Fruit fly (Drosophila melanogaster) whole organism, embryonic: ENCODE results near the gene gammaCOP.

Source experiments
- ATbp ChIP-seq: fragments of 200-800 bp; sonication (Bioruptor generic); optimal IDR thresholded peaks from 2 replicates; lab custom pipeline; 2017; ENCODE audit warnings: missing biosample characterization, mild to moderate bottlenecking, missing genetic modification characterization, missing genetic modification reagents
- Asciz ChIP-seq: fragments of 200-800 bp; sonication (Bioruptor generic); optimal IDR thresholded peaks from 2 replicates; lab custom pipeline; 2017; ENCODE audit warnings: missing biosample characterization, mild to moderate bottlenecking, missing genetic modification characterization, missing genetic modification reagents
- Atf6 ChIP-seq: fragments of 200-800 bp; sonication (Bioruptor generic); IDR thresholded peaks from 2 replicates; pipeline ENCODE4 v1.3.6; 2022; ENCODE audit warnings: missing biosample characterization, missing genetic modification characterization
- Bdp1 ChIP-seq: fragments of 200-800 bp; sonication (Bioruptor generic); optimal IDR thresholded peaks from 3 replicates; lab custom pipeline; 2016; ENCODE audit warnings: missing biosample characterization, missing genetic modification characterization
- CG10209 ChIP-seq: fragments of 200-800 bp; sonication (Bioruptor generic); optimal IDR thresholded peaks from 3 replicates; lab custom pipeline; 2017; ENCODE audit warnings: missing biosample characterization, mild to moderate bottlenecking, missing genetic modification characterization, missing genetic modification reagents
- CG10366 ChIP-seq: fragments of 200-800 bp; sonication (Bioruptor generic); IDR thresholded peaks from 2 replicates; pipeline ENCODE4 v1.3.6; 2022; ENCODE audit warnings: missing biosample characterization, missing genetic modification characterization
- CG11723 ChIP-seq: fragments of 200-800 bp; sonication (Bioruptor generic); optimal IDR thresholded peaks from 2 replicates; lab custom pipeline; 2017; ENCODE audit warnings: missing biosample characterization, mild to moderate bottlenecking, missing genetic modification characterization
- CG13123 ChIP-seq: fragments of 200-800 bp; sonication (Bioruptor generic); optimal IDR thresholded peaks from 2 replicates; lab custom pipeline; 2016; ENCODE audit warnings: missing biosample characterization, missing genetic modification characterization
- CG13775 ChIP-seq: fragments of 200-800 bp; sonication (Bioruptor generic); optimal IDR thresholded peaks from 3 replicates; lab custom pipeline; 2017; ENCODE audit warnings: missing biosample characterization, mild to moderate bottlenecking, missing genetic modification characterization
- CG18619 ChIP-seq: fragments of 200-800 bp; sonication (Bioruptor generic); optimal IDR thresholded peaks from 3 replicates; lab custom pipeline; 2017; ENCODE audit warnings: missing biosample characterization, mild to moderate bottlenecking, missing genetic modification characterization
- CG30403 ChIP-seq: fragments of 200-800 bp; sonication (Bioruptor generic); optimal IDR thresholded peaks from 3 replicates; lab custom pipeline; 2016; ENCODE audit warnings: missing biosample characterization, missing genetic modification characterization
- CG31224 ChIP-seq: fragments of 200-800 bp; sonication (Bioruptor generic); IDR thresholded peaks from 2 replicates; pipeline ENCODE4 v1.3.6; 2022; ENCODE audit warnings: missing biosample characterization, missing genetic modification characterization
- CG3838 ChIP-seq: fragments of 200-800 bp; sonication (Bioruptor generic); optimal IDR thresholded peaks from 3 replicates; lab custom pipeline; 2016; ENCODE audit warnings: missing biosample characterization, missing genetic modification characterization
- CG3995 ChIP-seq: fragments of 200-800 bp; sonication (Bioruptor generic); optimal IDR thresholded peaks from 3 replicates; lab custom pipeline; 2016; ENCODE audit warnings: missing biosample characterization, missing genetic modification characterization
- CG4282 ChIP-seq: fragments of 200-800 bp; sonication (Bioruptor generic); optimal IDR thresholded peaks from 2 replicates; lab custom pipeline; 2016; ENCODE audit warnings: missing biosample characterization, missing genetic modification characterization
- CG6791 ChIP-seq: fragments of 200-800 bp; sonication (Bioruptor generic); IDR thresholded peaks from 3 replicates; pipeline ENCODE4 v1.3.6; 2022; ENCODE audit warnings: missing biosample characterization, missing genetic modification characterization; ENCODE audit not compliant: partially characterized antibody
- D ChIP-seq, 2 experiments: fragments of 200-800 bp in 1 of 2; fragments of >200 bp in 1 of 2; sonication (Bioruptor generic) in 1 of 2; optimal IDR thresholded peaks; 2 replicates in 1 of 2; 3 replicates in 1 of 2; lab custom pipeline; 2017; ENCODE audit warnings: mild to moderate bottlenecking in 1 of 2, missing biosample characterization in 1 of 2, missing genetic modification characterization in 1 of 2, missing genetic modification reagents in 1 of 2
- D19A ChIP-seq: fragments of 200-800 bp; optimal IDR thresholded peaks from 3 replicates; lab custom pipeline; 2019; ENCODE audit warnings: missing biosample characterization, mild to moderate bottlenecking, missing genetic modification characterization, moderate library complexity
- Dad ChIP-seq: fragments of 200-800 bp; sonication (Bioruptor generic); optimal IDR thresholded peaks from 3 replicates; lab custom pipeline; 2016; ENCODE audit warnings: missing biosample characterization, missing genetic modification characterization
- Dbx ChIP-seq: fragments of 200-800 bp; sonication (Bioruptor generic); IDR thresholded peaks from 3 replicates; pipeline ENCODE4 v1.3.6; 2022; ENCODE audit warnings: missing biosample characterization, missing genetic modification characterization
- H2.0 ChIP-seq: fragments of 200-800 bp; sonication (Bioruptor generic); IDR thresholded peaks from 2 replicates; pipeline ENCODE4 v1.3.6; 2022; ENCODE audit warnings: missing biosample characterization, missing genetic modification characterization
- Hr39 ChIP-seq: fragments of >200 bp; optimal IDR thresholded peaks from 2 replicates; lab custom pipeline; 2017
- Lhr ChIP-seq: fragments of 200-800 bp; sonication (Bioruptor generic); optimal IDR thresholded peaks from 3 replicates; lab custom pipeline; 2017; ENCODE audit warnings: mild to moderate bottlenecking, missing biosample characterization, missing genetic modification reagents, missing genetic modification characterization
- NK7.1 ChIP-seq: fragments of 200-800 bp; sonication (Bioruptor generic); optimal IDR thresholded peaks from 3 replicates; lab custom pipeline; 2016; ENCODE audit warnings: missing biosample characterization, missing genetic modification characterization
- Rx ChIP-seq: fragments of 200-800 bp; sonication (Bioruptor generic); IDR thresholded peaks from 2 replicates; pipeline ENCODE4 v1.3.6; 2022; ENCODE audit warnings: missing biosample characterization, missing genetic modification characterization
- Sox102F ChIP-seq: fragments of 200-800 bp; sonication (Bioruptor generic); optimal IDR thresholded peaks from 2 replicates; lab custom pipeline; 2018; ENCODE audit warnings: missing biosample characterization, mild to moderate bottlenecking, missing genetic modification characterization, moderate library complexity
- amos ChIP-seq: fragments of 200-800 bp; sonication (Bioruptor generic); IDR thresholded peaks from 2 replicates; pipeline ENCODE4 v1.3.6; 2022; ENCODE audit warnings: missing biosample characterization, missing genetic modification characterization; ENCODE audit not compliant: partially characterized antibody
- bab2 ChIP-seq: fragments of 200-800 bp; sonication (Bioruptor generic); optimal IDR thresholded peaks from 2 replicates; lab custom pipeline; 2016; ENCODE audit warnings: missing biosample characterization, missing genetic modification characterization
- cad ChIP-seq: fragments of >200 bp; optimal IDR thresholded peaks from 2 replicates; lab custom pipeline; 2017; ENCODE audit warnings: missing biosample characterization, missing genetic modification characterization
- chif ChIP-seq, 2 experiments: fragments of 200-800 bp; sonication (Bioruptor generic); optimal IDR thresholded peaks; 3 replicates each; lab custom pipeline; 2016; ENCODE audit warnings: missing biosample characterization in 2 of 2, missing genetic modification characterization in 2 of 2
- croc ChIP-seq: fragments of 200-800 bp; sonication (Bioruptor generic); conservative IDR thresholded peaks from 3 replicates; pipeline ENCODE4 v1.3.6; 2022; ENCODE audit warnings: missing biosample characterization, missing genetic modification characterization
- dmrt99B ChIP-seq: fragments of 200-800 bp; sonication (Bioruptor generic); optimal IDR thresholded peaks from 2 replicates; lab custom pipeline; 2018; ENCODE audit warnings: missing biosample characterization, mild to moderate bottlenecking, missing genetic modification characterization, moderate library complexity
- dpn ChIP-seq, 2 experiments: fragments of 200-800 bp; sonication (Bioruptor generic); optimal IDR thresholded peaks; 3 replicates each; lab custom pipeline; 2016; ENCODE audit warnings: missing biosample characterization in 2 of 2, missing genetic modification characterization in 2 of 2
- emc ChIP-seq: fragments of 200-800 bp; sonication (Bioruptor generic); optimal IDR thresholded peaks from 2 replicates; lab custom pipeline; 2016; ENCODE audit warnings: missing biosample characterization, missing genetic modification characterization
- ems ChIP-seq: fragments of 200-800 bp; sonication (Bioruptor generic); optimal IDR thresholded peaks from 3 replicates; lab custom pipeline; 2016; ENCODE audit warnings: missing biosample characterization, missing genetic modification characterization
- eyg ChIP-seq: fragments of 200-800 bp; sonication (Bioruptor generic); optimal IDR thresholded peaks from 3 replicates; lab custom pipeline; 2016; ENCODE audit warnings: missing biosample characterization, missing genetic modification characterization
- ftz-f1 ChIP-seq: fragments of 200-800 bp; sonication (Bioruptor generic); optimal IDR thresholded peaks from 2 replicates; lab custom pipeline; 2016; ENCODE audit warnings: missing biosample characterization, missing genetic modification characterization
- hkb ChIP-seq, 2 experiments: fragments of 200-800 bp in 1 of 2; fragments of >200 bp in 1 of 2; sonication (Bioruptor generic) in 1 of 2; IDR thresholded peaks in 1 of 2; optimal IDR thresholded peaks in 1 of 2; 2 replicates each; pipeline versions ENCODE4 v1.3.6 to Lab custom; 2017 to 2022; ENCODE audit warnings: missing biosample characterization in 1 of 2, missing genetic modification characterization in 1 of 2
- luna ChIP-seq: fragments of 200-800 bp; sonication (Bioruptor generic); optimal IDR thresholded peaks from 2 replicates; lab custom pipeline; 2016; ENCODE audit warnings: missing biosample characterization, missing genetic modification characterization
- nerfin-2 ChIP-seq: fragments of 200-800 bp; sonication (Bioruptor generic); IDR thresholded peaks from 2 replicates; pipeline ENCODE4 v1.3.6; 2022; ENCODE audit warnings: missing biosample characterization, missing genetic modification characterization; ENCODE audit not compliant: partially characterized antibody
- oc ChIP-seq: fragments of 200-800 bp; sonication (Bioruptor generic); optimal IDR thresholded peaks from 2 replicates; lab custom pipeline; 2018; ENCODE audit warnings: missing biosample characterization, mild to moderate bottlenecking, missing genetic modification characterization, moderate library complexity
- org-1 ChIP-seq: fragments of 200-800 bp; sonication (Bioruptor generic); optimal IDR thresholded peaks from 2 replicates; lab custom pipeline; 2017; ENCODE audit warnings: missing biosample characterization, missing genetic modification characterization
- pum ChIP-seq: fragments of 200-800 bp; sonication (Bioruptor generic); optimal IDR thresholded peaks from 2 replicates; lab custom pipeline; 2016; ENCODE audit warnings: missing biosample characterization, missing genetic modification characterization
- sc ChIP-seq, 3 experiments: fragments of >200 bp in 2 of 3; fragments of 200-800 bp in 1 of 3; sonication (Bioruptor generic) in 1 of 3; optimal IDR thresholded peaks; 2 replicates in 2 of 3; 3 replicates in 1 of 3; lab custom pipeline; 2017; ENCODE audit warnings: mild to moderate bottlenecking in 1 of 3, missing biosample characterization in 1 of 3, missing genetic modification characterization in 1 of 3, missing genetic modification reagents in 1 of 3
- tgo ChIP-seq: fragments of 200-800 bp; sonication (Bioruptor generic); IDR thresholded peaks from 3 replicates; pipeline ENCODE4 v1.3.6; 2022; ENCODE audit warnings: missing biosample characterization, missing genetic modification characterization
- trem ChIP-seq: fragments of 200-800 bp; optimal IDR thresholded peaks from 3 replicates; lab custom pipeline; 2019; ENCODE audit warnings: missing biosample characterization, mild to moderate bottlenecking, missing genetic modification characterization, moderate library complexity
- tx ChIP-seq: fragments of 200-800 bp; sonication (Bioruptor generic); optimal IDR thresholded peaks from 2 replicates; lab custom pipeline; 2016; ENCODE audit warnings: missing biosample characterization, missing genetic modification characterization
- z ChIP-seq: fragments of 200-800 bp; sonication (Bioruptor generic); IDR thresholded peaks from 3 replicates; pipeline ENCODE4 v1.3.6; 2022; ENCODE audit warnings: missing biosample characterization, missing genetic modification characterization
- zen ChIP-seq: fragments of 200-800 bp; sonication (Bioruptor generic); optimal IDR thresholded peaks from 3 replicates; lab custom pipeline; 2018; ENCODE audit warnings: missing biosample characterization, mild to moderate bottlenecking, missing genetic modification characterization, moderate library complexity
- zfh1 ChIP-seq: fragments of 200-800 bp; sonication (Bioruptor generic); IDR thresholded peaks from 3 replicates; pipeline ENCODE4 v1.3.6; 2022; ENCODE audit warnings: missing biosample characterization, missing genetic modification characterization

gammaCOP gene

DNA sequence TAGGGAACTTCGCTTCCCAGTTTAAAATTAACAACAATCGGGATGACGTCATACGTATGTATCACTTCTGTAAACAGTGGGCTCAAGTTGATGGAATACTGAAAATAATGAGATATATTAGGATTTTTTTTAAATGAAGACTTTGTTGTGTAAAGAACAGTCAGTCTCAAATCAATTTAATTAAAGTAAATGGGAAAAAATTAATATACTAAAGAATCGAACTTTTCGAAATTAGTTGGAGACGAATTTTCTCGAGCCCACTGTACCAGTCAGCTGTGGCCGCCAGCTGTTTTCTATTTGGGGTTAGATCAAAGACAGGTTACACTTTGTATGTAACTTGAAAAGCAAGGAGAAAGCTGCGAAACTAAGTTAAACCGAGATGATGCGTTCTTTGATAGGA is 16.4 kb downstream of the gammaCOP start, which contains the start of gene CG1635 (continued):
- TF ChIP-seq Lhr (GFP tag; lab: Kevin White, UChicago) (peak; percentile 97), CG4282 (GFP tag; lab: Kevin White, UChicago) (peak; percentile 95), croc (GFP tag; lab: Robert Waterston, UW) (peak; percentile 98), CG18619 (GFP tag; lab: Kevin White, UChicago) (peak; percentile 99), dpn (GFP tag; optimal IDR thresholded peaks at IDR 0.05; lab: Kevin White, UChicago) (peak; percentile 98 to 99), ftz-f1 (peak; percentile 90), sc (optimal IDR thresholded peaks at IDR 0.05; lab: Kevin White, UChicago) (no peak), sc (GFP tag; optimal IDR thresholded peaks at IDR 0.05; lab: Kevin White, UChicago) (peak; percentile 99), amos (GFP tag; lab: Robert Waterston, UW) (peak; percentile 58; the same call in 1 of the 2 replicates), cad (GFP tag; lab: Kevin White, UChicago) (no peak), luna (GFP tag; lab: Kevin White, UChicago) (peak; percentile 96), CG13123 (peak; percentile 97), tx (GFP tag; lab: Kevin White, UChicago) (peak; percentile 98), pum (GFP tag; lab: Kevin White, UChicago) (peak; percentile 97), bab2 (GFP tag; lab: Kevin White, UChicago) (peak; percentile 91), emc (peak; percentile 96), CG13775 (GFP tag; lab: Kevin White, UChicago) (peak; percentile 99), eyg (peak; percentile 98), Rx (GFP tag; lab: Robert Waterston, UW) (peak; percentile 98), CG6791 (peak; percentile 66; the same call in 2 of the 3 replicates), tgo (GFP tag; lab: Robert Waterston, UW) (peak; percentile 99), dmrt99B (peak; percentile 100), Dad (GFP tag; lab: Kevin White, UChicago) (peak; percentile 98), z (GFP tag; lab: Robert Waterston, UW) (peak; percentile 82), Sox102F (GFP tag; lab: Kevin White, UChicago) (peak; percentile 100), nerfin-2 (peak; percentile 74), NK7.1 (GFP tag; lab: Kevin White, UChicago) (peak; percentile 98), ems (GFP tag; lab: Kevin White, UChicago) (peak; percentile 94), CG11723 (GFP tag; lab: Kevin White, UChicago) (peak; percentile 99), CG10366 (GFP tag; lab: Robert Waterston, UW) (peak; percentile 99), oc (tag; lab: Kevin White, UChicago) (peak; percentile 100), chif (GFP tag; optimal IDR thresholded peaks at IDR 0.05; lab: Kevin White, UChicago) (peak; percentile 98), H2.0 (GFP tag; lab: Robert Waterston, UW) (peak; percentile 99), hkb (optimal IDR thresholded peaks at IDR 0.05; lab: Kevin White, UChicago) (no peak), hkb (GFP tag; IDR thresholded peaks at IDR 0.05; lab: Robert Waterston, UW) (peak; percentile 100), D19A (peak; percentile 98), zen (tag; lab: Kevin White, UChicago) (peak; percentile 99), CG30403 (peak; percentile 99), zfh1 (GFP tag; lab: Robert Waterston, UW) (peak; percentile 99), Asciz (GFP tag; lab: Kevin White, UChicago) (peak; percentile 100), Dbx (GFP tag; lab: Robert Waterston, UW) (peak; percentile 99), ATbp (GFP tag; lab: Kevin White, UChicago) (peak; percentile 99), Hr39 (lab: Kevin White, UChicago) (no peak), Bdp1 (GFP tag; lab: Kevin White, UChicago) (peak; percentile 94), CG3995 (GFP tag; lab: Kevin White, UChicago) (peak; percentile 87), Atf6 (peak; percentile 100), trem (tag; lab: Kevin White, UChicago) (peak; percentile 97), CG31224 (GFP tag; lab: Robert Waterston, UW) (peak; percentile 98), CG3838 (peak; percentile 98), D (optimal IDR thresholded peaks at IDR 0.05; lab: Kevin White, UChicago) (no peak), D (GFP tag; optimal IDR thresholded peaks at IDR 0.05; lab: Kevin White, UChicago) (peak; percentile 99), CG10209 (GFP tag; lab: Kevin White, UChicago) (peak; percentile 99), org-1 (peak; percentile 99)
